Worm (Caenorhabditis elegans) whole organism, L4 larva: ENCODE results near the gene C53D6.11.

Source experiments
- R02D3.7 ChIP-seq: fragments of 150-350 bp; sonication (generic microtip); optimal IDR thresholded peaks from 3 replicates; lab custom pipeline; 2014; ENCODE audit warnings: missing biosample characterization, missing genetic modification characterization
- ZK337.2 ChIP-seq: fragments of 200-800 bp; sonication (Bioruptor generic); IDR thresholded peaks from 2 replicates; pipeline ENCODE4 v1.3.6; 2022; ENCODE audit warnings: missing genetic modification reagents, missing genetic modification characterization, missing compliant biosample characterization
- ceh-20 ChIP-seq: fragments of 200-800 bp; sonication (Bioruptor generic); IDR thresholded peaks from 2 replicates; pipeline ENCODE4 v1.3.6; 2022; ENCODE audit warnings: missing genetic modification reagents, missing genetic modification characterization, missing compliant biosample characterization
- ces-1 ChIP-seq: fragments of 150-350 bp; sonication (generic microtip); optimal IDR thresholded peaks from 4 replicates; lab custom pipeline; 2014; ENCODE audit warnings: missing biosample characterization, missing genetic modification reagents, missing genetic modification characterization
- fos-1 ChIP-seq: fragments of 150-350 bp; optimal IDR thresholded peaks from 2 replicates; lab custom pipeline; 2014; ENCODE audit warnings: missing biosample characterization, missing genetic modification characterization
- mdl-1 ChIP-seq, 2 experiments: fragments of 150-350 bp in 1 of 2; sonication (generic microtip) in 1 of 2; optimal IDR thresholded peaks; 2 replicates each; lab custom pipeline; 2014 to 2017; ENCODE audit warnings: missing biosample characterization in 2 of 2, missing genetic modification characterization in 2 of 2
- nhr-237 ChIP-seq: sonication (generic microtip); optimal IDR thresholded peaks from 2 replicates; lab custom pipeline; 2017; ENCODE audit warnings: missing biosample characterization, missing genetic modification characterization
- nhr-41 ChIP-seq: fragments of 200-800 bp; sonication (Bioruptor generic); IDR thresholded peaks from 2 replicates; pipeline ENCODE4 v1.3.6; 2022; ENCODE audit warnings: missing genetic modification reagents, missing genetic modification characterization, missing compliant biosample characterization
- unc-130 ChIP-seq: sonication (generic microtip); optimal IDR thresholded peaks from 2 replicates; lab custom pipeline; 2016; ENCODE audit warnings: missing genetic modification reagents, missing genetic modification characterization, missing compliant biosample characterization
- unc-39 ChIP-seq: sonication (generic microtip); optimal IDR thresholded peaks from 2 replicates; lab custom pipeline; 2017; ENCODE audit warnings: missing biosample characterization, missing genetic modification characterization
- ztf-7 ChIP-seq: fragments of 150-350 bp; optimal IDR thresholded peaks from 2 replicates; lab custom pipeline; 2014; ENCODE audit warnings: missing biosample characterization, missing genetic modification characterization

DNA sequence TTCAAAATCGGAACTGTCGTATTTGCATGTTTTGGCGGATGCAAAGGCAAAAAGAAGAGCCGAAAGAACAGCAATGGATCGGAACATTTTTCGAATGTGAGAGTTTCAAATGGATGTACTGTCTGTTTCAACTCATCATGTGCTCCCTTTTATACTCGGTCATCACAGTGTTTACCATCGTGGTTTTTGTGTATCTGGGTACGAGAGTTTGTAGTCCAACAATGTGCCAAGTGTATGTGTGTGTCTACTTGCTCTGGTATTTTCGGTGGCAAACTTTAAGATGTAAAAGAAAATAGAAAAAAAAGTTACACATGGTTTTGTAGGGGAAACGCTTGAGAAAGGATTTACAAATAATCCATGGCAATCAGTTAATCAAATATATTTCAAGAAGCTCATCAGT lies 32.8 kb downstream of the C53D6.11 start, which contains the start of gene Y73F4A.2:
- no peak for TF ChIP-seq unc-130 (GFP tag; lab: Kevin White, UChicago)
- TF ChIP-seq ztf-7 (tag; lab: Kevin White, UChicago), result no peak
- no peak for TF ChIP-seq nhr-41 (GFP tag; lab: Robert Waterston, UW)
- TF ChIP-seq fos-1 (tag; lab: Kevin White, UChicago), result no peak
- no peak for TF ChIP-seq unc-39 (tag; lab: Kevin White, UChicago)
- no peak for TF ChIP-seq ZK337.2 (GFP tag; lab: Robert Waterston, UW)
- no peak for TF ChIP-seq mdl-1 (tag; optimal IDR thresholded peaks at IDR 0.05; lab: Kevin White, UChicago)
- TF ChIP-seq ceh-20 (GFP tag; lab: Robert Waterston, UW), result no peak
- TF ChIP-seq ces-1 (GFP tag; lab: Kevin White, UChicago), result no peak
- TF ChIP-seq nhr-237 (tag; lab: Kevin White, UChicago), result no peak
- no peak for TF ChIP-seq R02D3.7 (tag; lab: Kevin White, UChicago)
